Fruit fly (Drosophila melanogaster) whole organism, embryonic: ENCODE measurements around the gene dj-1beta.

Source experiments
- Abd-B ChIP-seq: fragments of 200-800 bp; sonication (Bioruptor generic); optimal IDR thresholded peaks from 2 replicates; lab custom pipeline; 2018; ENCODE audit warnings: missing biosample characterization, mild to moderate bottlenecking, missing genetic modification characterization, moderate library complexity
- Atf3 ChIP-seq: fragments of 200-800 bp; sonication (Bioruptor generic); optimal IDR thresholded peaks from 3 replicates; lab custom pipeline; 2016; ENCODE audit warnings: missing biosample characterization, missing genetic modification characterization
- B-H1 ChIP-seq: fragments of 200-800 bp; sonication (Bioruptor generic); IDR thresholded peaks from 3 replicates; pipeline ENCODE4 v1.3.6; 2022; ENCODE audit warnings: missing biosample characterization, missing genetic modification characterization
- Bteb2 ChIP-seq: fragments of 200-800 bp; sonication (Bioruptor generic); optimal IDR thresholded peaks from 2 replicates; lab custom pipeline; 2016; ENCODE audit warnings: missing biosample characterization, missing genetic modification characterization
- C15 ChIP-seq: fragments of 200-800 bp; sonication (Bioruptor generic); IDR thresholded peaks from 3 replicates; pipeline ENCODE4 v1.3.6; 2022; ENCODE audit warnings: missing biosample characterization, missing genetic modification characterization
- CG10267 ChIP-seq: fragments of 200-800 bp; sonication (Bioruptor generic); optimal IDR thresholded peaks from 2 replicates; lab custom pipeline; 2018; ENCODE audit warnings: missing biosample characterization, mild to moderate bottlenecking, missing genetic modification characterization, moderate library complexity
- CG11398 ChIP-seq: fragments of 200-800 bp; sonication (Bioruptor generic); optimal IDR thresholded peaks from 2 replicates; lab custom pipeline; 2016; ENCODE audit warnings: missing biosample characterization, missing genetic modification characterization
- CG12659 ChIP-seq: fragments of 200-800 bp; sonication (Bioruptor generic); optimal IDR thresholded peaks from 3 replicates; lab custom pipeline; 2017; ENCODE audit warnings: mild to moderate bottlenecking, missing biosample characterization, missing genetic modification reagents, missing genetic modification characterization
- CG12942 ChIP-seq: fragments of 200-800 bp; sonication (Bioruptor generic); optimal IDR thresholded peaks from 3 replicates; lab custom pipeline; 2016; ENCODE audit warnings: missing biosample characterization, missing genetic modification characterization
- CG15696 ChIP-seq: fragments of 200-800 bp; sonication (Bioruptor generic); optimal IDR thresholded peaks from 2 replicates; lab custom pipeline; 2019; ENCODE audit warnings: missing biosample characterization, mild to moderate bottlenecking, missing genetic modification characterization, moderate library complexity
- CG1602 ChIP-seq: fragments of 200-800 bp; sonication (Bioruptor generic); optimal IDR thresholded peaks from 3 replicates; lab custom pipeline; 2016; ENCODE audit warnings: missing biosample characterization, missing genetic modification characterization
- CG16813 ChIP-seq: fragments of 200-800 bp; sonication (Bioruptor generic); IDR thresholded peaks from 3 replicates; pipeline ENCODE4 v1.3.6; 2022; ENCODE audit warnings: missing biosample characterization, missing genetic modification characterization; ENCODE audit not compliant: partially characterized antibody
- CG16863 ChIP-seq: fragments of 200-800 bp; sonication (Bioruptor generic); optimal IDR thresholded peaks from 3 replicates; lab custom pipeline; 2016; ENCODE audit warnings: missing biosample characterization, missing genetic modification characterization
- CG3065 ChIP-seq: fragments of 200-800 bp; sonication (Bioruptor generic); optimal IDR thresholded peaks from 2 replicates; lab custom pipeline; 2016; ENCODE audit warnings: missing biosample characterization, missing genetic modification characterization
- CG34422 ChIP-seq: fragments of 200-800 bp; sonication (Bioruptor generic); IDR thresholded peaks from 3 replicates; pipeline ENCODE4 v1.3.6; 2022; ENCODE audit warnings: missing biosample characterization, missing genetic modification characterization
- CG3995 ChIP-seq: fragments of 200-800 bp; sonication (Bioruptor generic); optimal IDR thresholded peaks from 3 replicates; lab custom pipeline; 2016; ENCODE audit warnings: missing biosample characterization, missing genetic modification characterization
- CG4282 ChIP-seq: fragments of 200-800 bp; sonication (Bioruptor generic); optimal IDR thresholded peaks from 2 replicates; lab custom pipeline; 2016; ENCODE audit warnings: missing biosample characterization, missing genetic modification characterization
- CG5953 ChIP-seq: fragments of 200-800 bp; sonication (Bioruptor generic); IDR thresholded peaks from 2 replicates; pipeline ENCODE4 v1.3.6; 2022; ENCODE audit warnings: missing biosample characterization, missing genetic modification characterization
- CG6683 ChIP-seq: fragments of 200-800 bp; sonication (Bioruptor generic); optimal IDR thresholded peaks from 2 replicates; lab custom pipeline; 2017; ENCODE audit warnings: missing biosample characterization, mild to moderate bottlenecking, missing genetic modification characterization, missing genetic modification reagents
- CG7271 ChIP-seq: fragments of 200-800 bp; sonication (Bioruptor generic); optimal IDR thresholded peaks from 2 replicates; lab custom pipeline; 2018; ENCODE audit warnings: missing biosample characterization, mild to moderate bottlenecking, missing genetic modification characterization, moderate library complexity
- Deaf1 ChIP-seq: fragments of 200-800 bp; optimal IDR thresholded peaks from 3 replicates; lab custom pipeline; 2019; ENCODE audit warnings: missing biosample characterization, mild to moderate bottlenecking, missing genetic modification characterization, moderate library complexity
- Dip2 ChIP-seq: fragments of 200-800 bp; sonication (Bioruptor generic); IDR thresholded peaks from 2 replicates; pipeline ENCODE4 v1.3.6; 2022; ENCODE audit warnings: missing biosample characterization, missing genetic modification characterization
- Drgx ChIP-seq: fragments of 200-800 bp; sonication (Bioruptor generic); IDR thresholded peaks from 2 replicates; pipeline ENCODE4 v1.3.6; 2022; ENCODE audit warnings: missing biosample characterization, missing genetic modification characterization
- Nf-YC ChIP-seq: fragments of 200-800 bp; optimal IDR thresholded peaks from 3 replicates; lab custom pipeline; 2019; ENCODE audit warnings: missing biosample characterization, mild to moderate bottlenecking, missing genetic modification characterization, moderate library complexity
- PHDP ChIP-seq: fragments of 200-800 bp; sonication (Bioruptor generic); optimal IDR thresholded peaks from 3 replicates; lab custom pipeline; 2018; ENCODE audit warnings: missing biosample characterization, mild to moderate bottlenecking, missing genetic modification characterization, moderate library complexity
- Stat92E ChIP-seq, 3 experiments: fragments of >200 bp in 2 of 3; fragments of 200-800 bp in 1 of 3; sonication (Bioruptor generic) in 1 of 3; optimal IDR thresholded peaks; 2 replicates each; lab custom pipeline; 2017 to 2019; ENCODE audit warnings: missing biosample characterization in 3 of 3, missing genetic modification characterization in 3 of 3, mild to moderate bottlenecking in 1 of 3, moderate library complexity in 1 of 3
- TFAM ChIP-seq: fragments of 200-800 bp; sonication (Bioruptor generic); optimal IDR thresholded peaks from 2 replicates; lab custom pipeline; 2017; ENCODE audit warnings: missing biosample characterization, missing genetic modification characterization, inconsistent platforms
- Vsx1 ChIP-seq: fragments of 200-800 bp; sonication (Bioruptor generic); optimal IDR thresholded peaks from 2 replicates; lab custom pipeline; 2017; ENCODE audit warnings: missing biosample characterization, mild to moderate bottlenecking, missing genetic modification characterization, missing genetic modification reagents
- cas ChIP-seq: fragments of 200-800 bp; sonication (Bioruptor generic); IDR thresholded peaks from 2 replicates; pipeline ENCODE4 v1.3.6; 2022; ENCODE audit warnings: missing biosample characterization, missing genetic modification characterization
- dati ChIP-seq: fragments of 200-800 bp; sonication (Bioruptor generic); IDR thresholded peaks from 2 replicates; pipeline ENCODE4 v1.3.6; 2022; ENCODE audit warnings: missing biosample characterization, missing genetic modification characterization
- esg ChIP-seq: fragments of 200-800 bp; sonication (Bioruptor generic); conservative IDR thresholded peaks from 2 replicates; pipeline ENCODE4 v1.3.6; 2022; ENCODE audit warnings: missing biosample characterization, missing genetic modification characterization
- gem ChIP-seq: fragments of 200-800 bp; sonication (Bioruptor generic); optimal IDR thresholded peaks from 2 replicates; lab custom pipeline; 2019; ENCODE audit warnings: missing biosample characterization, mild to moderate bottlenecking, missing genetic modification characterization, moderate library complexity
- hkb ChIP-seq, 2 experiments: fragments of 200-800 bp in 1 of 2; fragments of >200 bp in 1 of 2; sonication (Bioruptor generic) in 1 of 2; IDR thresholded peaks in 1 of 2; optimal IDR thresholded peaks in 1 of 2; 2 replicates each; pipeline versions ENCODE4 v1.3.6 to Lab custom; 2017 to 2022; ENCODE audit warnings: missing biosample characterization in 1 of 2, missing genetic modification characterization in 1 of 2
- inv ChIP-seq: fragments of 200-800 bp; sonication (Bioruptor generic); IDR thresholded peaks from 2 replicates; pipeline ENCODE4 v1.3.6; 2022; ENCODE audit warnings: missing biosample characterization, missing genetic modification characterization; ENCODE audit not compliant: partially characterized antibody
- kah ChIP-seq: fragments of 200-800 bp; sonication (Bioruptor generic); optimal IDR thresholded peaks from 2 replicates; lab custom pipeline; 2018; ENCODE audit warnings: missing biosample characterization, mild to moderate bottlenecking, missing genetic modification characterization
- luna ChIP-seq: fragments of 200-800 bp; sonication (Bioruptor generic); optimal IDR thresholded peaks from 2 replicates; lab custom pipeline; 2016; ENCODE audit warnings: missing biosample characterization, missing genetic modification characterization
- nom ChIP-seq: fragments of 200-800 bp; sonication (Bioruptor generic); optimal IDR thresholded peaks from 2 replicates; lab custom pipeline; 2017; ENCODE audit warnings: missing biosample characterization, missing genetic modification characterization, mild to moderate bottlenecking, moderate library complexity, missing genetic modification reagents
- otp ChIP-seq: fragments of 200-800 bp; sonication (Bioruptor generic); IDR thresholded peaks from 3 replicates; pipeline ENCODE4, ENCODE4 v1.3.6; 2022; ENCODE audit warnings: missing biosample characterization, missing genetic modification characterization
- pb ChIP-seq: fragments of 200-800 bp; sonication (Bioruptor generic); optimal IDR thresholded peaks from 3 replicates; lab custom pipeline; 2016; ENCODE audit warnings: missing biosample characterization, missing genetic modification characterization
- sna ChIP-seq: fragments of 200-800 bp; sonication (Bioruptor generic); IDR thresholded peaks from 2 replicates; pipeline ENCODE4 v1.3.6; 2022; ENCODE audit warnings: missing biosample characterization, missing genetic modification characterization; ENCODE audit not compliant: partially characterized antibody
- sug ChIP-seq: fragments of 200-800 bp; optimal IDR thresholded peaks from 2 replicates; lab custom pipeline; 2019; ENCODE audit warnings: missing biosample characterization, mild to moderate bottlenecking, missing genetic modification characterization, moderate library complexity
- tgo ChIP-seq: fragments of 200-800 bp; sonication (Bioruptor generic); IDR thresholded peaks from 3 replicates; pipeline ENCODE4 v1.3.6; 2022; ENCODE audit warnings: missing biosample characterization, missing genetic modification characterization
- tin ChIP-seq: fragments of 200-800 bp; sonication (Bioruptor generic); optimal IDR thresholded peaks from 3 replicates; lab custom pipeline; 2016; ENCODE audit warnings: missing biosample characterization, missing genetic modification characterization
- tna ChIP-seq: fragments of 200-800 bp; sonication (Bioruptor generic); IDR thresholded peaks from 2 replicates; pipeline ENCODE4 v1.3.6; 2022; ENCODE audit warnings: missing biosample characterization, missing genetic modification characterization; ENCODE audit not compliant: partially characterized antibody
- tup ChIP-seq: fragments of 200-800 bp; sonication (Bioruptor generic); optimal IDR thresholded peaks from 2 replicates; lab custom pipeline; 2016; ENCODE audit warnings: missing biosample characterization, mild to moderate bottlenecking, missing genetic modification characterization, moderate library complexity
- unc-4 ChIP-seq: fragments of 200-800 bp; sonication (Bioruptor generic); IDR thresholded peaks from 2 replicates; pipeline ENCODE4 v1.3.6; 2022; ENCODE audit warnings: missing biosample characterization, missing genetic modification characterization; ENCODE audit not compliant: partially characterized antibody
- vvl ChIP-seq: fragments of 200-800 bp; sonication (Bioruptor generic); IDR thresholded peaks from 2 replicates; pipeline ENCODE4 v1.3.6; 2022; ENCODE audit warnings: missing biosample characterization, missing genetic modification characterization

Gene dj-1beta

dm6 chr3R:30808346-30809286, 1.7 kb downstream of the dj-1beta start, which contains the start of gene cindr (continued):
- no peak for TF ChIP-seq CG3995 (GFP tag; lab: Kevin White, UChicago)
- TF ChIP-seq CG4282 (GFP tag; lab: Kevin White, UChicago): peak; percentile 58
- no peak for TF ChIP-seq CG5953 (GFP tag; lab: Robert Waterston, UW)
- TF ChIP-seq Drgx (GFP tag; lab: Robert Waterston, UW): no peak
- peak; percentile 63 for TF ChIP-seq tna (GFP tag; lab: Robert Waterston, UW)
- no peak for TF ChIP-seq esg
- TF ChIP-seq gem: peak; percentile 60
- TF ChIP-seq unc-4 (GFP tag; lab: Robert Waterston, UW): peak; percentile 45
- TF ChIP-seq Bteb2 (GFP tag; lab: Kevin White, UChicago): no peak
- peak; percentile 36 for TF ChIP-seq vvl (GFP tag; lab: Robert Waterston, UW)
- peak; percentile 30 for TF ChIP-seq CG16863
- peak; percentile 61 for TF ChIP-seq sug (tag; lab: Kevin White, UChicago)
- TF ChIP-seq CG1602: no peak
- no peak for TF ChIP-seq CG7271 (tag; lab: Kevin White, UChicago)
- TF ChIP-seq C15 (GFP tag; lab: Robert Waterston, UW): no peak
- TF ChIP-seq tin (GFP tag; lab: Kevin White, UChicago): peak; percentile 33
- no peak for TF ChIP-seq Dip2 (GFP tag; lab: Robert Waterston, UW)
- TF ChIP-seq hkb (optimal IDR thresholded peaks at IDR 0.05; lab: Kevin White, UChicago): no peak
- TF ChIP-seq hkb (GFP tag; IDR thresholded peaks at IDR 0.05; lab: Robert Waterston, UW): peak; percentile 33
- no peak for TF ChIP-seq dati (GFP tag; lab: Robert Waterston, UW)
- TF ChIP-seq Atf3: no peak
- peak; percentile 2 for TF ChIP-seq CG6683
- peak; percentile 32; the same call in 1 of the 3 replicates for TF ChIP-seq CG16813 (GFP tag; lab: Robert Waterston, UW)
- peak; percentile 33 for TF ChIP-seq CG12942 (GFP tag; lab: Kevin White, UChicago)
- no peak for TF ChIP-seq TFAM (GFP tag; lab: Kevin White, UChicago)
- peak; percentile 45 for TF ChIP-seq Nf-YC (tag; lab: Kevin White, UChicago)
- peak; percentile 75 for TF ChIP-seq Deaf1 (tag; lab: Kevin White, UChicago)
- peak; percentile 51 for TF ChIP-seq CG15696
- TF ChIP-seq PHDP: no peak
- TF ChIP-seq Vsx1: no peak
- TF ChIP-seq B-H1 (GFP tag; lab: Robert Waterston, UW): no peak
- no peak for TF ChIP-seq tup
- no peak for TF ChIP-seq otp (GFP tag; lab: Robert Waterston, UW)
- TF ChIP-seq CG11398: peak; percentile 50
- TF ChIP-seq Stat92E (GFP tag; optimal IDR thresholded peaks at IDR 0.05; lab: Kevin White, UChicago): peak in 1 of 3 experiments; percentile 9
- peak; percentile 31 for TF ChIP-seq pb
- peak; percentile 37; the same call in 1 of the 2 replicates for TF ChIP-seq inv
- TF ChIP-seq tgo: 0 out of 3 replicates have a peak, but pooled peaks have one; percentile 15
- no peak for TF ChIP-seq sna (GFP tag; lab: Robert Waterston, UW)
- no peak; the same call in 1 of the 3 replicates for TF ChIP-seq CG34422 (GFP tag; lab: Robert Waterston, UW)
- TF ChIP-seq nom: peak; percentile 72
- TF ChIP-seq CG12659 (GFP tag; lab: Kevin White, UChicago): peak; percentile 87
- TF ChIP-seq kah (GFP tag; lab: Kevin White, UChicago): peak; percentile 3
- TF ChIP-seq Abd-B: peak; percentile 74
- peak; percentile 57; the same call in 1 of the 2 replicates for TF ChIP-seq cas (GFP tag; lab: Robert Waterston, UW)
- TF ChIP-seq CG10267 (tag; lab: Kevin White, UChicago): peak; percentile 62
- TF ChIP-seq CG3065: peak; percentile 17
- no peak for TF ChIP-seq luna (GFP tag; lab: Kevin White, UChicago)
